Fruit fly (Drosophila melanogaster): ENCODE results near the gene Atx2.

- no peak for TF ChIP-seq CG8478 (optimal IDR thresholded peaks at IDR 0.05)
- TF ChIP-seq CTCF (optimal IDR thresholded peaks at IDR 0.05), result no peak
Observed at dm6 chr3R:15414936-15415601, 6.8 kb downstream of the Atx2 start.

Data from S2 (cell line).